Fruit fly (Drosophila melanogaster): ENCODE data around the gene Tengl2.

The Tengl2 gene

dm6 chr2L:2238151-2238550 is 1.0 kb downstream of the Tengl2 start, which contains the start of gene Tengl3:
Tengl3 (minus strand) TSS chr2L:2238251.
- no peak for TF ChIP-seq ey (GFP tag; optimal IDR thresholded peaks at IDR 0.05)
- no peak for TF ChIP-seq dmrt93B (GFP tag; optimal IDR thresholded peaks at IDR 0.05)
- TF ChIP-seq dl (GFP tag; optimal IDR thresholded peaks at IDR 0.05; ENCODE audit: insufficient read depth in 1 of 2, partially characterized antibody in 2 of 2), result no peak

- TF ChIP-seq CrebA (GFP tag; optimal IDR thresholded peaks at IDR 0.05; ENCODE audit: borderline replicate concordance) (peak; percentile 94), usp (GFP tag; optimal IDR thresholded peaks at IDR 0.05) (no peak), OdsH (GFP tag; optimal IDR thresholded peaks at IDR 0.05) (peak; percentile 24), woc (GFP tag; optimal IDR thresholded peaks at IDR 0.05) (peak; percentile 86), h (GFP tag; optimal IDR thresholded peaks at IDR 0.05) (peak; percentile 13)
Measured at dm6 chr2L:2236722-2237121, 2.5 kb downstream of the Tengl2 start, which contains the start of gene Sec24CD. Sec24CD (minus strand) TSS chr2L:2236844.

dm6 chr2L:2228179-2228849 is 10.9 kb downstream of the Tengl2 start:
- no peak for TF ChIP-seq rgr (GFP tag; optimal IDR thresholded peaks at IDR 0.05)
- TF ChIP-seq h (GFP tag; optimal IDR thresholded peaks at IDR 0.05), result peak; percentile 42
- TF ChIP-seq HLH106 (tag; optimal IDR thresholded peaks at IDR 0.05), result no peak
- peak; percentile 52 for TF ChIP-seq psq (GFP tag; optimal IDR thresholded peaks at IDR 0.05)
- TF ChIP-seq Hr83 (GFP tag; optimal IDR thresholded peaks at IDR 0.05; ENCODE audit: poor library complexity, severe bottlenecking), result peak; percentile 7
- no peak for TF ChIP-seq foxo (GFP tag; optimal IDR thresholded peaks at IDR 0.05)
- no peak for TF ChIP-seq Hnf4 (GFP tag; optimal IDR thresholded peaks at IDR 0.05)
- TF ChIP-seq N (GFP tag; optimal IDR thresholded peaks at IDR 0.05), result no peak
- TF ChIP-seq Myc (optimal IDR thresholded peaks at IDR 0.05), result no peak
- no peak for TF ChIP-seq CG9705 (GFP tag; optimal IDR thresholded peaks at IDR 0.05)
- no peak for TF ChIP-seq Rel (GFP tag; optimal IDR thresholded peaks at IDR 0.05)
- peak; percentile 16 for TF ChIP-seq Rel (tag; optimal IDR thresholded peaks at IDR 0.05)

- TF ChIP-seq lola (GFP tag; optimal IDR thresholded peaks at IDR 0.05) (no peak), Hr83 (GFP tag; optimal IDR thresholded peaks at IDR 0.05; ENCODE audit: poor library complexity, severe bottlenecking) (peak; percentile 10), CG32264 (GFP tag; optimal IDR thresholded peaks at IDR 0.05) (no peak), usp (GFP tag; optimal IDR thresholded peaks at IDR 0.05) (no peak), brk (GFP tag; optimal IDR thresholded peaks at IDR 0.05) (peak; percentile 52), Myc (optimal IDR thresholded peaks at IDR 0.05) (no peak), Mio (GFP tag; optimal IDR thresholded peaks at IDR 0.05) (no peak), br (GFP tag; optimal IDR thresholded peaks at IDR 0.05) (peak; percentile 75), tai (GFP tag; optimal IDR thresholded peaks at IDR 0.05) (no peak), OdsH (GFP tag; optimal IDR thresholded peaks at IDR 0.05) (peak; percentile 78), dmrt93B (GFP tag; optimal IDR thresholded peaks at IDR 0.05) (no peak), Dif (GFP tag; optimal IDR thresholded peaks at IDR 0.05; ENCODE audit: partially characterized antibody) (no peak), CG9705 (GFP tag; optimal IDR thresholded peaks at IDR 0.05) (no peak), Hr78 (GFP tag; optimal IDR thresholded peaks at IDR 0.05) (no peak), Dfd (GFP tag; optimal IDR thresholded peaks at IDR 0.05) (no peak), GATAd (GFP tag; optimal IDR thresholded peaks at IDR 0.05) (no peak), Sp1 (GFP tag; optimal IDR thresholded peaks at IDR 0.05) (peak; percentile 38), Vsx2 (GFP tag; optimal IDR thresholded peaks at IDR 0.05; ENCODE audit: partially characterized antibody) (no peak), Rel (GFP tag; optimal IDR thresholded peaks at IDR 0.05) (no peak), Rel (tag; optimal IDR thresholded peaks at IDR 0.05) (no peak), psq (GFP tag; optimal IDR thresholded peaks at IDR 0.05) (peak; percentile 16), pan (optimal IDR thresholded peaks at IDR 0.05) (no peak), Hnf4 (GFP tag; optimal IDR thresholded peaks at IDR 0.05) (peak; percentile 79), foxo (GFP tag; optimal IDR thresholded peaks at IDR 0.05) (peak in 1 of 2 experiments; percentile 72), dl (GFP tag; optimal IDR thresholded peaks at IDR 0.05; ENCODE audit: insufficient read depth in 1 of 2, partially characterized antibody in 2 of 2) (no peak), sage (GFP tag; optimal IDR thresholded peaks at IDR 0.05) (peak; percentile 4), fru (GFP tag; optimal IDR thresholded peaks at IDR 0.05) (peak; percentile 63), CrebA (GFP tag; optimal IDR thresholded peaks at IDR 0.05; ENCODE audit: borderline replicate concordance) (no peak), jim (GFP tag; optimal IDR thresholded peaks at IDR 0.05) (no peak), woc (GFP tag; optimal IDR thresholded peaks at IDR 0.05) (no peak), h (GFP tag; optimal IDR thresholded peaks at IDR 0.05) (peak; percentile 63), Jra (GFP tag; optimal IDR thresholded peaks at IDR 0.05) (peak; percentile 45), HLH106 (tag; optimal IDR thresholded peaks at IDR 0.05) (peak; percentile 46), Abd-B (GFP tag; optimal IDR thresholded peaks at IDR 0.05) (no peak), sv (GFP tag; optimal IDR thresholded peaks at IDR 0.05) (no peak), rgr (GFP tag; optimal IDR thresholded peaks at IDR 0.05) (peak; percentile 76), ey (GFP tag; optimal IDR thresholded peaks at IDR 0.05) (peak; percentile 66), N (GFP tag; optimal IDR thresholded peaks at IDR 0.05) (no peak), dsf (GFP tag; optimal IDR thresholded peaks at IDR 0.05; ENCODE audit: borderline replicate concordance) (no peak)
Measured at dm6 chr2L:2227316-2227715, 11.9 kb downstream of the Tengl2 start.

Data from whole organism, wandering third instar larva.